Worm (Caenorhabditis elegans) whole organism, mixed stage, embryonic: ENCODE measurements around the gene dmsr-11.

Experiments used
- bed-3 ChIP-seq: fragments of 200-800 bp; sonication (Bioruptor generic); optimal IDR thresholded peaks from 3 replicates; lab custom pipeline; 2018; ENCODE audit warnings: mild to moderate bottlenecking, missing genetic modification characterization, moderate library complexity, missing compliant biosample characterization
- lsy-2 ChIP-seq: fragments of 150-350 bp; optimal IDR thresholded peaks from 2 replicates; lab custom pipeline; 2014; ENCODE audit warnings: missing biosample characterization, missing genetic modification characterization
- mep-1 ChIP-seq: fragments of 150-350 bp; optimal IDR thresholded peaks from 2 replicates; lab custom pipeline; 2017; ENCODE audit warnings: missing biosample characterization, missing genetic modification reagents, missing genetic modification characterization, inconsistent platforms
- nhr-12 ChIP-seq: fragments of 150-350 bp; optimal IDR thresholded peaks from 2 replicates; lab custom pipeline; 2014; ENCODE audit warnings: missing biosample characterization, missing genetic modification characterization
- nhr-76 ChIP-seq: sonication (generic microtip); optimal IDR thresholded peaks from 2 replicates; lab custom pipeline; 2017; ENCODE audit warnings: missing biosample characterization, missing genetic modification characterization
- sem-2 ChIP-seq: fragments of 200-800 bp; sonication (Bioruptor generic); optimal IDR thresholded peaks from 2 replicates; lab custom pipeline; 2018; ENCODE audit warnings: mild to moderate bottlenecking, missing genetic modification characterization, missing compliant biosample characterization
- ztf-11 ChIP-seq: fragments of 150-350 bp; optimal IDR thresholded peaks from 2 replicates; lab custom pipeline; 2014; ENCODE audit warnings: missing biosample characterization, missing genetic modification characterization

DNA sequence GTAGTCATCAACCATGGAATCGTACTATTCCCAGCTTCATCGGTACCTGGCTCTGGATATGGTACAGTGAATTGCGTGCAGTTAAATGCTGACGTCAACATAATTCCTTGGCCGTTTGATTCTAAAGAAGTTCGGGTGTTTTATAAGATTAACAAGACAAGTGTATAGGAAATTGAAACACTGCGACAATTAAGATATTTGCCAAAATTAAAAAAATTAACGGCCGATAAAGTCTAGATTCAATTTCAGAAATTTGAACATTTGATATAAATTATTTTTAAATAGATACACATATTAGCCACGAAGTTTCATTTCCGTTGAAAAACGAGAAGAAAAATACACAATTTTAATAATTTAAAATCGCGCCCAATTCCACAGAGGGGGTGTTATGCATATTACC is 2.4 kb upstream of the dmsr-11 start, which contains the start of gene dmsr-12:
- TF ChIP-seq nhr-76, result no peak
- TF ChIP-seq ztf-11 (tag; lab: Kevin White, UChicago), result no peak
- no peak for TF ChIP-seq lsy-2 (tag; lab: Kevin White, UChicago)
- TF ChIP-seq bed-3, result no peak
- TF ChIP-seq nhr-12 (tag; lab: Kevin White, UChicago), result no peak
- TF ChIP-seq mep-1 (tag; lab: Kevin White, UChicago), result no peak
- no peak for TF ChIP-seq sem-2 (GFP tag; lab: Kevin White, UChicago)
